Fruit fly (Drosophila melanogaster) whole organism: ENCODE results near the gene CG7246.

ENCODE experiments used
- CG8478 ChIP-seq: fragments of >200 bp; optimal IDR thresholded peaks from 2 replicates; lab custom pipeline; 2018; ENCODE audit warnings: inconsistent platforms
- usp ChIP-seq: fragments of >200 bp; optimal IDR thresholded peaks from 2 replicates; lab custom pipeline; 2017; ENCODE audit warnings: missing biosample characterization, missing genetic modification characterization, mixed read lengths

DNA sequence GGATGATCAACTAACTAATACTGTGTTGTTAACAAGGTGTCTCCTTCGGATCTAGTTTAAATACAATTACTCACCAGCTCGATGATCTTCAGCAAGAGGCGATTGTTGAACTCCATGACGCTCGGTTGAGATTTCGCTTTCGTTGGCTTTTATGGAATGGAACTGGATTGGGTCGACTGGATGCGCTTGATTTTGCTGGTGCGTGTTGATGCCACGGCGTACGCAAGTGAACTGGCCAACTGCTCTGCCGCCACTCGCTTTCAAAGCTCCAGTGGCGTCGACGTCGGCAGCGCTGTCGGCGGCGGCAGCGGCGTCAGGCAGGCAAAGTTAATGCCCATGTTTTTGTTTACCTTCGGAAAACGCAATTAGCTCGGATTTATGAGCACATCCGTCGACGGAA is 2.6 kb downstream of the CG7246 start, which contains the start of gene CG44325:
- TF ChIP-seq CG8478 (no peak), usp (no peak)
